Fruit fly (Drosophila melanogaster) whole organism, adult: ENCODE measurements around the gene CG33270.
"Not testable (repeated sequence)": the region's sequence is repeated elsewhere in the genome, so short reads cannot be mapped to it uniquely, and the experiment has no call there.

Source experiments
- CG11617 ChIP-seq: fragments of 200-800 bp; sonication (Bioruptor generic); optimal IDR thresholded peaks from 2 replicates; lab custom pipeline; 2017; ENCODE audit warnings: mild to moderate bottlenecking, missing biosample characterization, missing genetic modification reagents, missing genetic modification characterization
- CG12768 ChIP-seq: fragments of 200-800 bp; sonication (Bioruptor generic); optimal IDR thresholded peaks from 2 replicates; lab custom pipeline; 2017; ENCODE audit warnings: missing biosample characterization, missing genetic modification characterization, mild to moderate bottlenecking, moderate library complexity, missing genetic modification reagents
- CG14711 ChIP-seq: fragments of 200-800 bp; sonication (Bioruptor generic); optimal IDR thresholded peaks from 2 replicates; lab custom pipeline; 2018; ENCODE audit warnings: missing biosample characterization, mild to moderate bottlenecking, missing genetic modification characterization, moderate library complexity
- CG1620 ChIP-seq: fragments of 200-800 bp; sonication (Bioruptor generic); optimal IDR thresholded peaks from 2 replicates; lab custom pipeline; 2016; ENCODE audit warnings: missing biosample characterization, missing genetic modification characterization
- CG33017 ChIP-seq: fragments of 200-800 bp; sonication (Bioruptor generic); optimal IDR thresholded peaks from 2 replicates; lab custom pipeline; 2018; ENCODE audit warnings: missing biosample characterization, mild to moderate bottlenecking, missing genetic modification characterization, moderate library complexity
- CG5204 ChIP-seq: fragments of 200-800 bp; sonication (Bioruptor generic); optimal IDR thresholded peaks from 2 replicates; lab custom pipeline; 2016; ENCODE audit warnings: missing biosample characterization, missing genetic modification characterization
- CG7045 ChIP-seq: fragments of 200-800 bp; sonication (Bioruptor generic); optimal IDR thresholded peaks from 2 replicates; lab custom pipeline; 2017; ENCODE audit warnings: missing biosample characterization, mild to moderate bottlenecking, missing genetic modification characterization
- CG7101 ChIP-seq: fragments of 200-800 bp; sonication (Bioruptor generic); optimal IDR thresholded peaks from 2 replicates; lab custom pipeline; 2018; ENCODE audit warnings: missing biosample characterization, mild to moderate bottlenecking, missing genetic modification characterization, moderate library complexity
- Clk ChIP-seq: fragments of 200-800 bp; sonication (Bioruptor generic); optimal IDR thresholded peaks from 2 replicates; lab custom pipeline; 2017; ENCODE audit warnings: missing biosample characterization, missing genetic modification characterization
- Crg-1 ChIP-seq: fragments of 200-800 bp; sonication (Bioruptor generic); optimal IDR thresholded peaks from 2 replicates; lab custom pipeline; 2016; ENCODE audit warnings: missing biosample characterization, missing genetic modification characterization
- Hr96 ChIP-seq: fragments of 200-800 bp; sonication (Bioruptor generic); optimal IDR thresholded peaks from 2 replicates; lab custom pipeline; 2016; ENCODE audit warnings: missing biosample characterization, missing genetic modification characterization
- Mnt ChIP-seq: fragments of 200-800 bp; sonication (Bioruptor generic); optimal IDR thresholded peaks from 2 replicates; lab custom pipeline; 2016; ENCODE audit warnings: missing biosample characterization, mild to moderate bottlenecking, missing genetic modification characterization
- bab1 ChIP-seq: fragments of 200-800 bp; sonication (Bioruptor generic); optimal IDR thresholded peaks from 3 replicates; lab custom pipeline; 2019; ENCODE audit warnings: missing biosample characterization, mild to moderate bottlenecking, missing genetic modification characterization, moderate library complexity
- cic ChIP-seq: fragments of 200-800 bp; sonication (Bioruptor generic); optimal IDR thresholded peaks from 2 replicates; lab custom pipeline; 2017; ENCODE audit warnings: missing biosample characterization, mild to moderate bottlenecking, missing genetic modification characterization, moderate library complexity
- cnc ChIP-seq, 2 experiments: fragments of >200 bp; optimal IDR thresholded peaks; 2 replicates each; lab custom pipeline; 2017
- kay ChIP-seq: fragments of 200-800 bp; sonication (Bioruptor generic); peaks from one replicate; lab custom pipeline; 2016; ENCODE audit warnings: missing biosample characterization, missing genetic modification characterization, borderline replicate concordance
- ovo ChIP-seq: fragments of 200-800 bp; sonication (Bioruptor generic); optimal IDR thresholded peaks from 2 replicates; lab custom pipeline; 2016; ENCODE audit warnings: missing biosample characterization, missing genetic modification characterization
- pad ChIP-seq: fragments of 200-800 bp; sonication (Bioruptor generic); optimal IDR thresholded peaks from 3 replicates; lab custom pipeline; 2017; ENCODE audit warnings: missing biosample characterization, missing genetic modification characterization, mild to moderate bottlenecking, moderate library complexity, missing genetic modification reagents
- tj ChIP-seq: fragments of 200-800 bp; sonication (Bioruptor generic); optimal IDR thresholded peaks from 3 replicates; lab custom pipeline; 2017; ENCODE audit warnings: missing biosample characterization, mild to moderate bottlenecking, missing genetic modification characterization, moderate library complexity
- toe ChIP-seq: fragments of 200-800 bp; sonication (Bioruptor generic); optimal IDR thresholded peaks from 2 replicates; lab custom pipeline; 2016; ENCODE audit warnings: missing biosample characterization, missing genetic modification characterization

CG33270 gene

DNA sequence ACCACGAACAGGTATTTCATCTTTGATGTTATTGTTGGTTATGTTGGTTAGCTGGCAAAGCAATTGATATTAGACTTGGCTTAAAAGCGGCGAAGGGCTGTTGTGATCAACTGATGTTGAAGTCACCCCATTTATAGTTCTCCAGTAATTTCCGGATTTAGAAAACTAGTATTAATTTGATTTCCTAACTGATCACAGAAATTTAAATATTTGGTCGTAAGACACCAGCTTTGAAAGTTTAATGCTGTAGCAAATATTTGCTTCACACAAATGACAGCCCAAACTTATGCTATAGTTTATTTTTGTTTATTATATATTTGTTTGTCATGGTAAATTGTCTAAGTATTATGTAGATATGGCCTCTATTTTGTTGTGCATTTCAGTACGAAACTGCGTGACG, 3.7 kb upstream of the CG33270 start, which contains the start of gene CG33269:
CG33269 (minus strand) TSS at position 101 of the 400 bp plus-strand sequence.
- TF ChIP-seq CG33017 (tag; lab: Kevin White, UChicago) (no peak), CG1620 (GFP tag; lab: Kevin White, UChicago) (no peak), ovo (GFP tag; lab: Kevin White, UChicago) (no peak), bab1 (GFP tag; lab: Kevin White, UChicago) (no peak), cic (GFP tag; lab: Kevin White, UChicago) (no peak), Mnt (GFP tag; lab: Kevin White, UChicago) (no peak), CG7045 (no peak), toe (GFP tag; lab: Kevin White, UChicago) (no peak), CG14711 (tag; lab: Kevin White, UChicago) (no peak), Clk (GFP tag; lab: Kevin White, UChicago) (no peak)

DNA sequence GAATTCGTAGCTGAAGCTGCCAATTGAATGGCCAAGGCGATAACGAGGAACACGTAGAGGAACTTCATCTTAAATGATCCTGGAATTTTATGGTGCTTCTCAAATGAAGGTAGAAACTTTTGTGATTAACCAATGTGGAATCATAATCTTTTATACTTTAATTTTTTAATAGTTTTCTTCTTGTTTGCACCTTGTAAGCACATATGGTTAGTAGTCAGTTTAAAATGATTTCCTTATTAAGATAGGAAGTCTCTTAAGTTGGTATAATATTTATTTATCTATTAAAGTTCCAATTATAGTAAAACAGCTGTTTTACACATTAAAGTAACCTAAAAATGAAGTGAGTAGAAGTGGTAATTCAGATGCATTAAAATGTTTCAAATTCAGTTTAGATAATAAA, 2.5 kb upstream of the CG33270 start, which contains the start of gene CG43391:
CG43391 (minus strand) TSS at position 101 of the 400 bp plus-strand sequence.
- no peak for TF ChIP-seq Mnt (GFP tag; lab: Kevin White, UChicago)
- TF ChIP-seq ovo (GFP tag; lab: Kevin White, UChicago), result no peak
- no peak for TF ChIP-seq Crg-1
- no peak for TF ChIP-seq tj
- no peak for TF ChIP-seq Clk (GFP tag; lab: Kevin White, UChicago)
- TF ChIP-seq toe (GFP tag; lab: Kevin White, UChicago), result no peak
- no peak for TF ChIP-seq Hr96 (GFP tag; lab: Kevin White, UChicago)
- TF ChIP-seq cic (GFP tag; lab: Kevin White, UChicago), result no peak
- TF ChIP-seq CG1620 (GFP tag; lab: Kevin White, UChicago), result no peak
- no peak for TF ChIP-seq CG7045
- no peak for TF ChIP-seq CG14711 (tag; lab: Kevin White, UChicago)
- TF ChIP-seq kay (GFP tag; lab: Kevin White, UChicago), result no peak
- TF ChIP-seq CG33017 (tag; lab: Kevin White, UChicago), result no peak
- TF ChIP-seq CG5204 (GFP tag; lab: Kevin White, UChicago), result no peak
- TF ChIP-seq CG12768 (GFP tag; lab: Kevin White, UChicago), result no peak
- no peak for TF ChIP-seq cnc (optimal IDR thresholded peaks at IDR 0.05; lab: Kevin White, UChicago)
- TF ChIP-seq CG7101 (tag; lab: Kevin White, UChicago), result no peak

DNA sequence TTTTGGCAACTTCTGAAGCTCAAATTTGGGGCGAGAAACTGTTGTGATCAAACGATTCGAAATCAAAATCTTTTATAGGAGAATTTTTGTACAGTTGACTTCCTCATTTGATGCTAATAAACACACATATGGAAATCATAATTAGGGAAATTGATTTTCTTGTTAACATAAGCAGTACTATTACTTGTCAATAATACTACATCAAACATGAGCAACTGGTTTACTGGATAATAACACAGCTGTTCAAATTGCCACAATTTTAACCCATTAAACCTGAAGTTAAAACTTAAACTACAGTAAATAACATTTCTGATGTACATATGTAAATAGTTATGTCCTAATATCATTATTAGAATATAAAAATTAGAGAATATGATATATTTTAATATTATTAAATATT, 1.5 kb upstream of the CG33270 start, which contains the start of gene CG43390:
CG43390 (minus strand) TSS at position 32 of the 400 bp plus-strand sequence.
- no peak for TF ChIP-seq Crg-1
- no peak for TF ChIP-seq CG33017 (tag; lab: Kevin White, UChicago)
- no peak for TF ChIP-seq CG14711 (tag; lab: Kevin White, UChicago)
- TF ChIP-seq Hr96 (GFP tag; lab: Kevin White, UChicago), result no peak
- TF ChIP-seq CG7101 (tag; lab: Kevin White, UChicago), result no peak

DNA sequence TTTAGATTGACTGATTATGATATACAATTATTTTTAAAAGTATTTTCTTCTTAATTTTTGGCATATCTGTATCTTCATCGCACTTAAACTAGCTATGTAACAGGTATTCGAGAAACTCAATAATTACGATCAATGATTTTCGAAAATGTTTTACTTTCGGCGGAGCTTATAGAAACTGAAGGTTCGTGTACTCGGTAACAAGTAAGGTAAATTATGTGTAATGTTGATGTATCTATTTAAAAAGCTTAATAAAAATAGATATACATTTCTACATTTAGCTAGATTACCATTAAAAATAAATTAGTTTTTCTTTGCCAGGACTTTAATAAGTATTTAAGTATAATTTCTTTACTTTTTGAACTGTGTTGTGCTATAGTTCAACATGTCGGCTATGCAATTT, 424 bp upstream of the CG33270 start:
- TF ChIP-seq bab1 (GFP tag; lab: Kevin White, UChicago) (no peak), cnc (optimal IDR thresholded peaks at IDR 0.05; lab: Kevin White, UChicago) (no peak), tj (no peak), Clk (GFP tag; lab: Kevin White, UChicago) (no peak), cic (GFP tag; lab: Kevin White, UChicago) (no peak), toe (GFP tag; lab: Kevin White, UChicago) (no peak), CG7101 (tag; lab: Kevin White, UChicago) (no peak), CG33017 (tag; lab: Kevin White, UChicago) (no peak)

DNA sequence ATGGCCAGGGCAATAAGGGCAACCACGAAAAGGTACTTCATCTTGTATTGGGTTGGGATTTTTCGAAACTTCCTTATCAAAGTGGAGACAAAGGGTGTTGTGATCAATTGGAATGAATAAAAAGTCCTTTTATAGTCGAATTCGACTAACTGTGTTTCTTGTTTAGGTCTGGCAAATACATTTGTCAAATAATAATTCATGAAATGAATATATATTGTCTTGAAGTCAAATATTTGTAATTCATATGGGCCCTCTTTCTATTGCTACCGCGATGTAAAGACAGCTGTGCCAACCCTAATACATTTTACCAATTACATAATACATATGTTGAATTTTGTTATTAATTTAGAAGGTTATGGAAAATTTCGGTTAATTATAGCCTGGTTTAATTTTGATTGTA, 1.0 kb downstream of the CG33270 start, which contains the start of gene CG33271:
CG33271 (minus strand) TSS at position 101 of the 400 bp plus-strand sequence.
- TF ChIP-seq pad (GFP tag; lab: Kevin White, UChicago) (no peak), CG7101 (tag; lab: Kevin White, UChicago) (no peak), Clk (GFP tag; lab: Kevin White, UChicago) (no peak), CG1620 (GFP tag; lab: Kevin White, UChicago) (no peak), CG7045 (no peak), kay (GFP tag; lab: Kevin White, UChicago) (no peak), toe (GFP tag; lab: Kevin White, UChicago) (no peak), ovo (GFP tag; lab: Kevin White, UChicago) (no peak), Hr96 (GFP tag; lab: Kevin White, UChicago) (no peak), CG11617 (GFP tag; lab: Kevin White, UChicago) (no peak), cnc (optimal IDR thresholded peaks at IDR 0.05; lab: Kevin White, UChicago) (no peak), CG33017 (tag; lab: Kevin White, UChicago) (no peak), Crg-1 (no peak), CG5204 (GFP tag; lab: Kevin White, UChicago) (no peak), Mnt (GFP tag; lab: Kevin White, UChicago) (no peak), CG14711 (tag; lab: Kevin White, UChicago) (no peak), bab1 (GFP tag; lab: Kevin White, UChicago) (no peak), cic (GFP tag; lab: Kevin White, UChicago) (no peak)

DNA sequence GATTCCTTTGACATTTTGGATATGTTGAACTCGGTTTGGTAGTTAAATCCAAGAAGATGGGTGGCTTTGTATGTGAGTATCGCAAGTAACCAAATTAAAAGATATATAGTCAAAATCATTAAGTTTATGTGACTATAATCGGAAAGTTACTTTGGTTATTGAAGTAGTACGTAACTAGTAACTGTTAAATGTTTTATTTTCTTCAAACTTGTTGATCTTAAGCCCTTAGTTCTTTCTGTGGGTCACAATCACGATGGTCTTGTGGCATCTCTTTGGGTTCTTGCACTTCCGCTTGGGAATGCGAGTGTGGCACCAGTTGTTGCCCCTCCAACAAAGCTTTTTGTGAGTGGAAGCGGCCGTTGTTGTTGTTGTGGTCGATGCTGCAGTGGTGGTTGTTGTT, 1.5 kb downstream of the CG33270 start, which contains the start of gene CG33489:
CG33489 (minus strand) TSS at position 101 of the 400 bp plus-strand sequence.
- not testable (repeated sequence) for TF ChIP-seq cic (GFP tag; lab: Kevin White, UChicago); CG7101 (tag; lab: Kevin White, UChicago); CG5204 (GFP tag; lab: Kevin White, UChicago)
